Fruit fly (Drosophila melanogaster): Measurements from ENCODE around the gene Nepl19.

Gene Nepl19

dm6 chr3R:28880066-28880842 is at the start of gene Nepl19, which contains the start of gene Nepl20 (continued):
- TF ChIP-seq CG7987 (GFP tag; optimal IDR thresholded peaks at IDR 0.05) (peak; percentile 63), CG1603 (tag; optimal IDR thresholded peaks at IDR 0.05) (peak; percentile 92), tx (GFP tag; optimal IDR thresholded peaks at IDR 0.05) (no peak), sens-2 (GFP tag; IDR thresholded peaks at IDR 0.05) (peak; percentile 66), danr (GFP tag; IDR thresholded peaks at IDR 0.05) (peak; percentile 42), CG5953 (GFP tag; IDR thresholded peaks at IDR 0.05) (peak; percentile 50; the same call in 1 of the 2 replicates), tio (GFP tag; optimal IDR thresholded peaks at IDR 0.05) (peak; percentile 40), CG17568 (GFP tag; optimal IDR thresholded peaks at IDR 0.05) (no peak), sug (tag; optimal IDR thresholded peaks at IDR 0.05) (peak; percentile 56), NFAT (GFP tag; IDR thresholded peaks at IDR 0.05) (peak; percentile 46; the same call in 1 of the 2 replicates), knrl (GFP tag; IDR thresholded peaks at IDR 0.05; ENCODE audit: partially characterized antibody) (no peak), CG11504 (tag; optimal IDR thresholded peaks at IDR 0.05) (peak; percentile 83), CG2712 (tag; optimal IDR thresholded peaks at IDR 0.05) (peak; percentile 87), ac (GFP tag; optimal IDR thresholded peaks at IDR 0.05) (peak; percentile 2), dan (GFP tag; IDR thresholded peaks at IDR 0.05) (peak; percentile 42; the same call in 1 of the 2 replicates), BEAF-32 (GFP tag; optimal IDR thresholded peaks at IDR 0.05) (peak; percentile 52), bab2 (GFP tag; optimal IDR thresholded peaks at IDR 0.05) (peak; percentile 22), Atf3 (GFP tag; optimal IDR thresholded peaks at IDR 0.05) (no peak), CG2889 (GFP tag; IDR thresholded peaks at IDR 0.05) (peak; percentile 57; the same call in 1 of the 3 replicates), Ada2b (GFP tag; IDR thresholded peaks at IDR 0.05) (peak; percentile 77), lov (optimal IDR thresholded peaks at IDR 0.05) (no peak), lov (GFP tag; IDR thresholded peaks at IDR 0.05) (peak; percentile 72; the same call in 1 of the 3 replicates), CG8924 (tag; optimal IDR thresholded peaks at IDR 0.05) (peak; percentile 81), bigmax (GFP tag; optimal IDR thresholded peaks at IDR 0.05) (no peak), sqz (GFP tag; optimal IDR thresholded peaks at IDR 0.05) (no peak), pum (GFP tag; optimal IDR thresholded peaks at IDR 0.05) (peak; percentile 59), CG6272 (GFP tag; IDR thresholded peaks at IDR 0.05) (peak; percentile 77), ftz-f1 (GFP tag; optimal IDR thresholded peaks at IDR 0.05) (peak; percentile 6), Ssrp (tag; optimal IDR thresholded peaks at IDR 0.05) (peak; percentile 75), HLH54F (GFP tag; optimal IDR thresholded peaks at IDR 0.05) (peak; percentile 47), CG14710 (tag; optimal IDR thresholded peaks at IDR 0.05) (peak; percentile 69), wdn (GFP tag; IDR thresholded peaks at IDR 0.05) (peak; percentile 74), sens (GFP tag) (peak; percentile 93), CG7357 (GFP tag; IDR thresholded peaks at IDR 0.05) (peak; percentile 71), Oli (tag; optimal IDR thresholded peaks at IDR 0.05) (peak; percentile 79), gcm (GFP tag; optimal IDR thresholded peaks at IDR 0.05) (peak; percentile 70), Myb (GFP tag; optimal IDR thresholded peaks at IDR 0.05) (peak; percentile 29), sima (GFP tag; optimal IDR thresholded peaks at IDR 0.05) (no peak), CG9797 (GFP tag; optimal IDR thresholded peaks at IDR 0.05) (no peak), Hand (GFP tag; optimal IDR thresholded peaks at IDR 0.05) (peak; percentile 64), Six4 (GFP tag; optimal IDR thresholded peaks at IDR 0.05) (peak; percentile 50), Aef1 (GFP tag; IDR thresholded peaks at IDR 0.05) (peak; percentile 56; the same call in 2 of the 3 replicates), CG4617 (GFP tag; optimal IDR thresholded peaks at IDR 0.05; ENCODE audit: borderline replicate concordance) (no peak), ap (GFP tag; IDR thresholded peaks at IDR 0.05) (peak; percentile 46; the same call in 1 of the 2 replicates), dpn (GFP tag; optimal IDR thresholded peaks at IDR 0.05) (peak; percentile 34 to 78), CG11723 (GFP tag; optimal IDR thresholded peaks at IDR 0.05) (peak; percentile 57), grn (GFP tag; optimal IDR thresholded peaks at IDR 0.05) (peak; percentile 23), CG4404 (GFP tag; IDR thresholded peaks at IDR 0.05) (peak; percentile 73), CG4730 (GFP tag; IDR thresholded peaks at IDR 0.05) (peak; percentile 79), CG9609 (GFP tag; optimal IDR thresholded peaks at IDR 0.05) (no peak)

Data from whole organism, embryonic.